Fruit fly (Drosophila melanogaster): Measurements from ENCODE around the gene Tbcc.

dm6 chr2L:4197143-4197912 is 9.7 kb upstream of the Tbcc start:
- peak; percentile 37 for TF ChIP-seq CG7045 (GFP tag; optimal IDR thresholded peaks at IDR 0.05)
- TF ChIP-seq kay (GFP tag; ENCODE audit: borderline replicate concordance) = no peak
- TF ChIP-seq tj (GFP tag; optimal IDR thresholded peaks at IDR 0.05) = no peak
- no peak for TF ChIP-seq CG33017 (tag; optimal IDR thresholded peaks at IDR 0.05)
- TF ChIP-seq CG12768 (GFP tag; optimal IDR thresholded peaks at IDR 0.05) = no peak
- peak; percentile 32 for TF ChIP-seq CG11617 (GFP tag; optimal IDR thresholded peaks at IDR 0.05)

Data from whole organism, adult.